Worm (Caenorhabditis elegans) whole organism, early embryonic: ENCODE data around the gene C53B4.3.

Experiments used
- B0310.2 ChIP-seq: sonication (generic microtip); optimal IDR thresholded peaks from 2 replicates; lab custom pipeline; 2016; ENCODE audit warnings: mild to moderate bottlenecking, missing genetic modification characterization, missing compliant biosample characterization
- F13C5.2 ChIP-seq: sonication (generic microtip); optimal IDR thresholded peaks from 2 replicates; lab custom pipeline; 2017; ENCODE audit warnings: mild to moderate bottlenecking, missing genetic modification characterization, inconsistent platforms, missing compliant biosample characterization
- aly-1 ChIP-seq: sonication (generic microtip); optimal IDR thresholded peaks from 2 replicates; lab custom pipeline; 2016; ENCODE audit warnings: missing genetic modification characterization, missing compliant biosample characterization
- ama-1 ChIP-seq: fragments of 150-350 bp; optimal IDR thresholded peaks from 2 replicates; lab custom pipeline; 2014
- ceh-13 ChIP-seq: fragments of 200-800 bp; sonication (Bioruptor generic); optimal IDR thresholded peaks from 2 replicates; lab custom pipeline; 2018; ENCODE audit warnings: mild to moderate bottlenecking, missing genetic modification characterization, missing compliant biosample characterization
- ets-7 ChIP-seq: sonication (generic microtip); optimal IDR thresholded peaks from 2 replicates; lab custom pipeline; 2016; ENCODE audit warnings: missing genotype, missing genetic modification characterization, missing compliant biosample characterization
- flt-1 ChIP-seq: fragments of 200-800 bp; sonication (Bioruptor generic); IDR thresholded peaks from 2 replicates; pipeline ENCODE4 v1.3.6; 2022; ENCODE audit warnings: missing genetic modification characterization, missing compliant biosample characterization
- hmbx-1 ChIP-seq: sonication (generic microtip); optimal IDR thresholded peaks from 2 replicates; lab custom pipeline; 2016; ENCODE audit warnings: mild to moderate bottlenecking, missing genetic modification characterization, missing compliant biosample characterization
- hmg-4 ChIP-seq: fragments of 200-800 bp; sonication (Bioruptor generic); optimal IDR thresholded peaks from 2 replicates; lab custom pipeline; 2018; ENCODE audit warnings: mild to moderate bottlenecking, missing genetic modification characterization, missing compliant biosample characterization
- pes-1 ChIP-seq: fragments of 200-800 bp; sonication (Bioruptor generic); IDR thresholded peaks from 2 replicates; pipeline ENCODE4 v1.3.6; 2022; ENCODE audit warnings: missing genetic modification reagents, missing genetic modification characterization, missing compliant biosample characterization
- sea-1 ChIP-seq: fragments of 200-800 bp; sonication (Bioruptor generic); conservative IDR thresholded peaks from 2 replicates; pipeline ENCODE4 v1.3.6; 2022; ENCODE audit warnings: missing genetic modification characterization, missing compliant biosample characterization
- tbx-11 ChIP-seq: fragments of 200-800 bp; sonication (Bioruptor generic); IDR thresholded peaks from 2 replicates; pipeline ENCODE4 v1.3.6; 2022; ENCODE audit warnings: missing genetic modification characterization, missing compliant biosample characterization
- tbx-37 ChIP-seq: fragments of 200-800 bp; sonication (Bioruptor generic); conservative IDR thresholded peaks from 2 replicates; pipeline ENCODE4 v1.3.6; 2022; ENCODE audit warnings: missing genetic modification reagents, missing genetic modification characterization, missing compliant biosample characterization
- tra-4 ChIP-seq: sonication (generic microtip); optimal IDR thresholded peaks from 2 replicates; lab custom pipeline; 2017; ENCODE audit warnings: missing genetic modification characterization, missing compliant biosample characterization

ce11 chrIV:8967990-8968389, 5.5 kb downstream of the C53B4.3 start, which contains the start of gene suex-2:
- TF ChIP-seq tra-4 (tag; lab: Kevin White, UChicago) (no peak), sea-1 (GFP tag; lab: Robert Waterston, UW) (no peak), ama-1 (no peak), flt-1 (GFP tag; lab: Robert Waterston, UW) (no peak), tbx-37 (GFP tag; lab: Robert Waterston, UW) (no peak), F13C5.2 (tag; lab: Kevin White, UChicago) (no peak), ets-7 (tag; lab: Kevin White, UChicago) (no peak), hmbx-1 (tag; lab: Kevin White, UChicago) (no peak), pes-1 (no peak), aly-1 (tag; lab: Kevin White, UChicago) (no peak), hmg-4 (GFP tag; lab: Kevin White, UChicago) (no peak), ceh-13 (GFP tag; lab: Kevin White, UChicago) (no peak), B0310.2 (tag; lab: Kevin White, UChicago) (no peak), tbx-11 (GFP tag; lab: Robert Waterston, UW) (no peak)
